Worm (Caenorhabditis elegans): ENCODE results near the gene T01C3.3.

ce11 chrV:15000055-15000704, 7.7 kb upstream of the T01C3.3 start, which contains the start of gene rps-16:
- no peak for TF ChIP-seq aly-1 (tag; optimal IDR thresholded peaks at IDR 0.05)
- no peak for TF ChIP-seq flt-1 (GFP tag; IDR thresholded peaks at IDR 0.05)
- no peak for TF ChIP-seq ceh-36 (tag; optimal IDR thresholded peaks at IDR 0.05)
- peak; percentile 33 for TF ChIP-seq ama-1 (optimal IDR thresholded peaks at IDR 0.05)
- TF ChIP-seq pes-1 (GFP tag; IDR thresholded peaks at IDR 0.05) = no peak
- TF ChIP-seq scrt-1 (GFP tag; IDR thresholded peaks at IDR 0.05) = no peak
- no peak for TF ChIP-seq tra-4 (tag; optimal IDR thresholded peaks at IDR 0.05)
- TF ChIP-seq tbx-11 (GFP tag; IDR thresholded peaks at IDR 0.05) = no peak
- TF ChIP-seq ets-7 (tag; optimal IDR thresholded peaks at IDR 0.05) = no peak
